Worm (Caenorhabditis elegans): Measurements from ENCODE around the gene sbt-1.

ce11 chrV:20814424-20814823, 14.3 kb downstream of the sbt-1 start, which contains the start of gene Y44A6D.7:
- TF ChIP-seq ces-1 (GFP tag; optimal IDR thresholded peaks at IDR 0.05) (no peak), dmd-8 (GFP tag; IDR thresholded peaks at IDR 0.05) (no peak), unc-39 (tag; optimal IDR thresholded peaks at IDR 0.05) (no peak), dve-1 (tag; optimal IDR thresholded peaks at IDR 0.05; ENCODE audit: insufficient read depth) (no peak), snpc-4 (tag; optimal IDR thresholded peaks at IDR 0.05) (no peak), lir-3 (tag; optimal IDR thresholded peaks at IDR 0.05) (no peak), ztf-11 (tag; optimal IDR thresholded peaks at IDR 0.05) (no peak), hif-1 (tag; optimal IDR thresholded peaks at IDR 0.05) (no peak), mxl-2 (GFP tag; conservative IDR thresholded peaks at IDR 0.05) (no peak)
